Fruit fly (Drosophila melanogaster): ENCODE data around the gene CG32512.

CG32512 gene

DNA sequence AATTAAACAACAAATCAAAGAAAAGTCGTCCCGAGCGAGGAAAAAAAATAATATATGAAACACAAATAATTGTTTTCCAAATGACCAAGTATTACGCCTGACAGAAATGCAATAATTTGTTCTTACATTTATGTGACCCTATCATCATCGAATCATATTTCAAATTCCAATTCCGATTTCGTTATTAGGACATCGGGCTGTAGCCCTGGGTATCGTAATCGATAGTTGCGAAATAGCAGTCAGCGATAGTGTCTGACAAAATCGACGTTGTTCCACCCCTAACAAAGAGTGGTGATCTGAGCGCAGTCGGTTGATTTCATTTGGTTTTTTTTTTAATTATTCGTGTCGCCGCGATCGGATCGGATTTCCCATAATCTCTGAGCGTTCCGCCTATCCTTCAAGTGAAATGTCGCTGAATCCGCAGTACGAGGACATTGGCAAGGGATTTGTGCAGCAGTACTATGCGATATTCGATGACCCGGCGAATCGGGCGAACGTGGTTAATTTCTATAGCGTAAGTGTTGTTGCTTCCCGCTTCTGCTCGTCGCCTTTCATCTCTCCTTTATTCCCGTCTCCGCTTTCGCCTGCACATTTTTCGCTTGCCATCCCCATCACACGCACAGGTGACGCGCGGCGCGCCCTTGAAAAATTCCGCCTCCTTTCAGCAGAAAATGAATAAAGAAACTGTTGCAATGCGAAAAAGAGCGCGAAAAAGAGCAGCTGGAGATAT is 32.0 kb downstream of the CG32512 start, which contains the start of gene Ntf-2 (continued):
- TF ChIP-seq CG2678 (tag; optimal IDR thresholded peaks at IDR 0.05): no peak
- peak; percentile 37 for TF ChIP-seq Hsf (GFP tag; optimal IDR thresholded peaks at IDR 0.05)
- TF ChIP-seq CG3995 (GFP tag; optimal IDR thresholded peaks at IDR 0.05): peak; percentile 61
- TF ChIP-seq sens-2 (GFP tag; IDR thresholded peaks at IDR 0.05): no peak
- TF ChIP-seq CG11085 (GFP tag; IDR thresholded peaks at IDR 0.05): no peak
- TF ChIP-seq CG33213 (GFP tag; optimal IDR thresholded peaks at IDR 0.05): peak; percentile 38
- TF ChIP-seq CG16863 (GFP tag; optimal IDR thresholded peaks at IDR 0.05): no peak
- no peak for TF ChIP-seq z (GFP tag; IDR thresholded peaks at IDR 0.05)
- peak; percentile 56 for TF ChIP-seq hbn (GFP tag; IDR thresholded peaks at IDR 0.05; ENCODE audit: partially characterized antibody)
- TF ChIP-seq NFAT (GFP tag; IDR thresholded peaks at IDR 0.05): peak; percentile 56; the same call in 1 of the 2 replicates
- peak; percentile 75 for TF ChIP-seq nerfin-2 (GFP tag; IDR thresholded peaks at IDR 0.05; ENCODE audit: partially characterized antibody)
- no peak for TF ChIP-seq CG14050 (GFP tag; IDR thresholded peaks at IDR 0.05)
- TF ChIP-seq CG4282 (GFP tag; optimal IDR thresholded peaks at IDR 0.05): no peak
- peak; percentile 34 for TF ChIP-seq CG12659 (GFP tag; optimal IDR thresholded peaks at IDR 0.05)
- TF ChIP-seq twi (tag; optimal IDR thresholded peaks at IDR 0.05): no peak
- TF ChIP-seq sens (GFP tag): peak; percentile 69
- peak; percentile 88 for TF ChIP-seq Opbp (GFP tag; IDR thresholded peaks at IDR 0.05; ENCODE audit: partially characterized antibody)
- no peak for TF ChIP-seq D19B (GFP tag; optimal IDR thresholded peaks at IDR 0.05)
- TF ChIP-seq jumu (GFP tag; optimal IDR thresholded peaks at IDR 0.05): no peak
- peak in 1 of 2 experiments; percentile 38 for TF ChIP-seq Pdp1 (GFP tag; optimal IDR thresholded peaks at IDR 0.05)
- TF ChIP-seq pum (GFP tag; optimal IDR thresholded peaks at IDR 0.05): no peak
- TF ChIP-seq klu (GFP tag; IDR thresholded peaks at IDR 0.05): 0 out of 2 replicates have a peak, but pooled peaks have one; percentile 14
- TF ChIP-seq CG9437 (GFP tag; optimal IDR thresholded peaks at IDR 0.05): no peak
- TF ChIP-seq tna (GFP tag; IDR thresholded peaks at IDR 0.05; ENCODE audit: partially characterized antibody): peak; percentile 76
- no peak for TF ChIP-seq CG1832 (GFP tag; optimal IDR thresholded peaks at IDR 0.05)
- TF ChIP-seq CG17802 (tag; optimal IDR thresholded peaks at IDR 0.05): no peak
- TF ChIP-seq Eip74EF (GFP tag; optimal IDR thresholded peaks at IDR 0.05): no peak
- TF ChIP-seq CG1603 (tag; optimal IDR thresholded peaks at IDR 0.05): peak; percentile 60
- TF ChIP-seq Aef1 (GFP tag; IDR thresholded peaks at IDR 0.05): no peak
- TF ChIP-seq Ptx1 (GFP tag; IDR thresholded peaks at IDR 0.05): peak; percentile 34; the same call in 1 of the 2 replicates
- TF ChIP-seq kah (GFP tag; optimal IDR thresholded peaks at IDR 0.05): no peak
- 0 out of 3 replicates have a peak, but pooled peaks have one; percentile 29 for TF ChIP-seq zfh1 (GFP tag; IDR thresholded peaks at IDR 0.05)
- TF ChIP-seq CG33557 (GFP tag; optimal IDR thresholded peaks at IDR 0.05): no peak
- no peak for TF ChIP-seq caup (GFP tag; optimal IDR thresholded peaks at IDR 0.05; ENCODE audit: severe bottlenecking)
- TF ChIP-seq Dad (GFP tag; optimal IDR thresholded peaks at IDR 0.05): no peak
- peak; percentile 38; the same call in 1 of the 2 replicates for TF ChIP-seq MBD-R2 (GFP tag; IDR thresholded peaks at IDR 0.05)
- TF ChIP-seq CG10979 (tag; optimal IDR thresholded peaks at IDR 0.05): no peak
- TF ChIP-seq CG13624 (GFP tag; optimal IDR thresholded peaks at IDR 0.05): peak; percentile 12
- TF ChIP-seq Sry-β (GFP tag; optimal IDR thresholded peaks at IDR 0.05): no peak
- TF ChIP-seq Scr (GFP tag; IDR thresholded peaks at IDR 0.05; ENCODE audit: partially characterized antibody): peak; percentile 80
- TF ChIP-seq esg (GFP tag; conservative IDR thresholded peaks at IDR 0.05): no peak
- peak; percentile 16 for TF ChIP-seq CG1602 (GFP tag; optimal IDR thresholded peaks at IDR 0.05)
- TF ChIP-seq prd (optimal IDR thresholded peaks at IDR 0.05): no peak
- TF ChIP-seq prd (GFP tag; IDR thresholded peaks at IDR 0.05): 0 out of 3 replicates have a peak, but pooled peaks have one; percentile 11
- TF ChIP-seq Myb (GFP tag; optimal IDR thresholded peaks at IDR 0.05): peak; percentile 28
- peak; percentile 73 for TF ChIP-seq Ets65A (GFP tag)
- TF ChIP-seq HLH4C (GFP tag; IDR thresholded peaks at IDR 0.05; ENCODE audit: partially characterized antibody): peak; percentile 80
- TF ChIP-seq zen2 (GFP tag; IDR thresholded peaks at IDR 0.05; ENCODE audit: partially characterized antibody): peak; percentile 76; the same call in 2 of the 3 replicates

All from whole organism, embryonic.